Fruit fly (Drosophila melanogaster): ENCODE results near the gene cDIP.
A peak's percentile ranks its signal among the peaks of the same experiment; 100 is the strongest.

The cDIP gene

DNA sequence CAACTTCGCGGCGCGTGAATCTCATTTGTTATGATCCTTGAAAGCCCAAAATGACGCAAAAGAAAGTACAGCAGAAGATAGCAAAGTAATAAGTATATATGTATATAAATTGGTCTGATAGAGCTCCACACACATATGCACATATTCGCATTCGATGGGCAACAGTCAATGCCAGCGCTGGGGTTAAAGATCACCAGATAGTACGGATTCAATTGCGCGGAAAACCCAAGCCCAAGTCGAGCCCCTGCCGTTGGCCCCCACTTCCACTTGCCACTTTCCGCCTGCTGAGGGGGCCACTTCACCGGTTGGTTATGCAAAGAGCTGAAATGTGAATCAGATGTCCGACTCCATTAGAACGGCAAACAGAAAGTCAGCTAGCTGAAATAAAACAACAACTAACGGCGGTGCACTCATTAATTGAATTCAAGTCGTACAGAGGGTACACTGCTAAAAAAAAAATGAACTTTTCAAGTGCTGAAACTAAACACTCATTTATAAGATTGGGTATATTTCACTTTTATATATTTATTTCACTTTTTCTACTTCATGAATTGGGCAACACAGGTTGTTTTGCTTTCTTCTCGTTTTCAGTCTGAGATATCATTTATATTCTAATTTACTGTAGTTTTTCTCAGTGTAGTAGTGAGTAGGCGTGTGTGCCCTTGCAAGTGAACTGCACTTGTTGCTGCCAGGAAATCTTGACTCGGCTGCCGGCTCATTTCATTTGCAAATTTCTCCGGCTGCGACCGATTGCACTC is 34.5 kb upstream of the cDIP start:
- 0 out of 2 replicates have a peak, but pooled peaks have one; percentile 30 for TF ChIP-seq ara (GFP tag; IDR thresholded peaks at IDR 0.05)
- TF ChIP-seq zen (tag; optimal IDR thresholded peaks at IDR 0.05): peak; percentile 13
- TF ChIP-seq nerfin-2 (GFP tag; IDR thresholded peaks at IDR 0.05; ENCODE audit: partially characterized antibody): no peak
- TF ChIP-seq CG2120 (GFP tag; optimal IDR thresholded peaks at IDR 0.05): peak; percentile 15
- TF ChIP-seq Hsf (GFP tag; optimal IDR thresholded peaks at IDR 0.05): peak; percentile 2
- 0 out of 2 replicates have a peak, but pooled peaks have one; percentile 23 for TF ChIP-seq CG32772 (GFP tag; IDR thresholded peaks at IDR 0.05)
- TF ChIP-seq repo (GFP tag; optimal IDR thresholded peaks at IDR 0.05): no peak
- TF ChIP-seq hkb (optimal IDR thresholded peaks at IDR 0.05): no peak
- TF ChIP-seq hkb (GFP tag; IDR thresholded peaks at IDR 0.05): no peak
- peak; percentile 17; the same call in 1 of the 3 replicates for TF ChIP-seq so (GFP tag; IDR thresholded peaks at IDR 0.05)
- TF ChIP-seq sens (GFP tag): peak; percentile 78
- peak; percentile 44 for TF ChIP-seq CG30403 (GFP tag; optimal IDR thresholded peaks at IDR 0.05)
- TF ChIP-seq corto (GFP tag; optimal IDR thresholded peaks at IDR 0.05): no peak
- peak; percentile 7 for TF ChIP-seq Sox102F (GFP tag; optimal IDR thresholded peaks at IDR 0.05)
- TF ChIP-seq ash1 (GFP tag; optimal IDR thresholded peaks at IDR 0.05): no peak
- peak; percentile 14 for TF ChIP-seq Xbp1 (GFP tag; optimal IDR thresholded peaks at IDR 0.05)
- no peak for TF ChIP-seq CG7745 (tag; optimal IDR thresholded peaks at IDR 0.05)
- TF ChIP-seq lmd (GFP tag; IDR thresholded peaks at IDR 0.05): 0 out of 2 replicates have a peak, but pooled peaks have one; percentile 19
- TF ChIP-seq Blimp-1 (GFP tag; optimal IDR thresholded peaks at IDR 0.05): peak; percentile 14
- peak; percentile 56; the same call in 2 of the 3 replicates for TF ChIP-seq zfh1 (GFP tag; IDR thresholded peaks at IDR 0.05)
- TF ChIP-seq CoRest (tag; optimal IDR thresholded peaks at IDR 0.05): peak; percentile 13
- 0 out of 3 replicates have a peak, but pooled peaks have one; percentile 56 for TF ChIP-seq ci (GFP tag; IDR thresholded peaks at IDR 0.05)
- TF ChIP-seq dmrt99B (tag; optimal IDR thresholded peaks at IDR 0.05): peak; percentile 12
- peak; percentile 21 for TF ChIP-seq CG2678 (tag; optimal IDR thresholded peaks at IDR 0.05)
- TF ChIP-seq ATbp (GFP tag; optimal IDR thresholded peaks at IDR 0.05): peak; percentile 6
- no peak for TF ChIP-seq Opbp (GFP tag; IDR thresholded peaks at IDR 0.05; ENCODE audit: partially characterized antibody)
- TF ChIP-seq cad (GFP tag; optimal IDR thresholded peaks at IDR 0.05): no peak
- 0 out of 2 replicates have a peak, but pooled peaks have one; percentile 36 for TF ChIP-seq vvl (GFP tag; IDR thresholded peaks at IDR 0.05)
- TF ChIP-seq Drgx (GFP tag; IDR thresholded peaks at IDR 0.05): peak; percentile 67
- TF ChIP-seq Med (GFP tag): peak; percentile 17
- peak; percentile 78 for TF ChIP-seq Ets65A (GFP tag)
- TF ChIP-seq CG7839 (tag; optimal IDR thresholded peaks at IDR 0.05): peak; percentile 2
- TF ChIP-seq B-H1 (GFP tag; IDR thresholded peaks at IDR 0.05): no peak
- TF ChIP-seq vfl (GFP tag; optimal IDR thresholded peaks at IDR 0.05): no peak
- peak; percentile 42; the same call in 1 of the 2 replicates for TF ChIP-seq Xrp1 (GFP tag; IDR thresholded peaks at IDR 0.05)
- TF ChIP-seq CG8388 (GFP tag; optimal IDR thresholded peaks at IDR 0.05): peak; percentile 1
- no peak for TF ChIP-seq BtbVII (GFP tag; optimal IDR thresholded peaks at IDR 0.05)
- peak; percentile 46 for TF ChIP-seq dmrt11E (tag; optimal IDR thresholded peaks at IDR 0.05)
- TF ChIP-seq prd (optimal IDR thresholded peaks at IDR 0.05): no peak
- peak; percentile 56 for TF ChIP-seq prd (GFP tag; IDR thresholded peaks at IDR 0.05)
- peak; percentile 15 for TF ChIP-seq CG18599 (GFP tag; optimal IDR thresholded peaks at IDR 0.05)
- TF ChIP-seq esg (GFP tag; conservative IDR thresholded peaks at IDR 0.05): peak; percentile 7; the same call in 1 of the 2 replicates
- peak; percentile 34 for TF ChIP-seq phol (tag; optimal IDR thresholded peaks at IDR 0.05)
- peak in 1 of 2 experiments; percentile 40 for TF ChIP-seq bsh (GFP tag; optimal IDR thresholded peaks at IDR 0.05)
- TF ChIP-seq slbo (GFP tag; IDR thresholded peaks at IDR 0.05): peak; percentile 44; the same call in 1 of the 2 replicates
- 0 out of 2 replicates have a peak, but pooled peaks have one; percentile 25 for TF ChIP-seq CG4404 (GFP tag; IDR thresholded peaks at IDR 0.05)
- 0 out of 2 replicates have a peak, but pooled peaks have one; percentile 18 for TF ChIP-seq sisA (GFP tag; IDR thresholded peaks at IDR 0.05)
- peak; percentile 3 for TF ChIP-seq nom (GFP tag; optimal IDR thresholded peaks at IDR 0.05)
- TF ChIP-seq az2 (GFP tag; optimal IDR thresholded peaks at IDR 0.05): peak; percentile 26

All from whole organism, embryonic.